Worm (Caenorhabditis elegans): ENCODE results near the gene romo-1.

The romo-1 gene

DNA sequence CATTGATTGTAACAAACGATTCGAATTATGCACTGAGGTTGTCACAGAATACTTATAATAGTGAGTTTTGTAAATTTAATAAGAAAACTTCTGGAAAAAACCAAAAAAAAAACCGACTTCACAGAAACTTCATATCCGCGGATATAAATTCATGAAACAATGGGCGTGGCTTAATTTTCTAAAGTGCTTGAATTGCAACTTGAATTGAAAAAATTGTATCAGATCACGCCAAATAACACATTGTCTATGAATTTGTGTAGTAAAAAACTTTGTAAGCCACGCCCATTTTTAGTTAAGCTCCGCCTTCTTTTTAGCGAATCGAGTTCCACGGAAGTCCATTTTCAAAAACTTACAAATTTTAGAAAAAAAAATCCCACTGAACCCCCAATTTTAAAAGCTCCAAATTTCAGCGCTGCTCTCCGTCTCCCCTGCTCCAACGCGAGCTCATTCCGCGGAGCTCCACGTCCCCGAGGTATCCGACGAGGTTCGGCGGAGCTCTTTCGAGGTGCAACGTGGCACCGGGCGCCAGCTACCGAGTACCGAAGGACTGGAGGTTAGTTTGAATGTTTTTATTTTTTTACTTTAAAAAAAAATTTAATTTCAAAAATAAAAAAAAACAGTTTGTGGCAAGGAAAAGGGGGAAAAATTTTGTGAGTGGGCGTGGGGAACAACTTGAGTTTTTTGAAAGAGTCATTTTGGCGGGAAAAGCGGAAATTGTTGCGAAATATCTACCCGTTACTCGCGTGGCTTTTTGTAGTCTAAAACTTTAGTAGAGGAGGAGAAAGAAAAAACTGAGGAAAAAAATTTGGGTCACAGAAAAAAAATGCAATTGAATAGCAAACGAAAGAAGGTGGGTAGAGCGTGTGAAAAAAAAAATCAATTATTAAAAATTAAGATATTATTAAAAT lies 41.8 kb upstream of the romo-1 start (continued):
- TF ChIP-seq Y67H2A.10 (GFP tag; conservative IDR thresholded peaks at IDR 0.05), result no peak
- TF ChIP-seq dpl-1 (GFP tag; optimal IDR thresholded peaks at IDR 0.05), result no peak
- no peak for TF ChIP-seq F55B11.4 (tag; optimal IDR thresholded peaks at IDR 0.05; ENCODE audit: borderline replicate concordance, insufficient read depth)
- no peak for TF ChIP-seq ztf-25 (GFP tag; IDR thresholded peaks at IDR 0.05)
- no peak for TF ChIP-seq B0261.1 (tag; optimal IDR thresholded peaks at IDR 0.05)
- no peak for TF ChIP-seq C06A6.2 (GFP tag; conservative IDR thresholded peaks at IDR 0.05)
- TF ChIP-seq sea-2 (GFP tag; IDR thresholded peaks at IDR 0.05), result no peak
- TF ChIP-seq nfyb-1 (GFP tag; IDR thresholded peaks at IDR 0.05), result no peak
- TF ChIP-seq T07F8.4 (tag; optimal IDR thresholded peaks at IDR 0.05), result no peak
- no peak for TF ChIP-seq ama-1 (optimal IDR thresholded peaks at IDR 0.05)
- no peak for TF ChIP-seq ama-1 (GFP tag; optimal IDR thresholded peaks at IDR 0.05)
- TF ChIP-seq efl-1 (GFP tag; optimal IDR thresholded peaks at IDR 0.05), result no peak
- no peak for TF ChIP-seq F49E8.2 (tag; optimal IDR thresholded peaks at IDR 0.05; ENCODE audit: insufficient read depth)

DNA sequence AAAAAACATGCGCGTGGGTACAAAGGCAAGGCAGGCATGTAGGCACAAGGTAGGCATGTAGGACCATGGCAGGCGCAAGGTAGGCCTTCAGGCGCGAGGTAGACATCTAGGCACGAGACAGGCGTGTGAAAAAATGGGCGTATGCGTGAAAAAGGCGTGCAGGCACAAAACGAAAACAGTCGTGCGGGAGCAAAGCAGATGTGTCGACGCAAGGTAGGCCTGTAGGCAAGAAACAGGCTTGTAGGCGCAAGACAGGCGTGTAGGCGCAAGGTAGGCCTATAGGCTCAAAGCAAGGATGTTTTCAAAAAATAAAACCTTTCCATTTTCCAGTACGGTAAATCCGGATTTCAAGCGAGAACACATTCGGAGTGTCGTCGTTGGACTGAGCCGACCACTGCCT lies 41.0 kb upstream of the romo-1 start:
- peak; percentile 19 for TF ChIP-seq fkh-3 (tag; optimal IDR thresholded peaks at IDR 0.05)
- no peak for TF ChIP-seq mel-28 (tag; optimal IDR thresholded peaks at IDR 0.05; ENCODE audit: borderline replicate concordance)

DNA sequence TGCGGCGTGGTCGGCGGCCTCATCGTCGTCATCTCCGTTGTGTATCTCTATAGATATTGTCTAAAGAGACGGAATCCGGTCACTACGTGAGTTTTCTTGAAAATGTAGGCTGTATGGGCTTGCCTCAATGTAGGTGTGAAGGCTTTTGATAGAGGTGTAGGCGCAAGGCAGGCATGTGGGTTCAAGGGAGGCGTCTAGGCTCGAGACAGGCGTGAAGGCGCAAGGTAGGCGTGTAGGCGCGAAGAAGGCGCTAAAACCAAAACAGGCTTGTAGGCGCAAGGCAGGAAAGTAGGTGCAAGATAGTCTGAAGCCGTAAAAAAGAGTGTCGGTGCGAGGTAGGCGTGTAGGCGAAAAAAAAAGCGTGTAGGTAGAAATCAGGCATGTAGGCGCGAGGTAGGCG lies 40.5 kb upstream of the romo-1 start:
- TF ChIP-seq zfh-2 (GFP tag; conservative IDR thresholded peaks at IDR 0.05), result 0 out of 2 replicates have a peak, but pooled peaks have one; percentile 13
- TF ChIP-seq ztf-22 (GFP tag; optimal IDR thresholded peaks at IDR 0.05), result no peak
- 0 out of 2 replicates have a peak, but pooled peaks have one; percentile 17 for TF ChIP-seq aptf-2 (GFP tag; conservative IDR thresholded peaks at IDR 0.05)

DNA sequence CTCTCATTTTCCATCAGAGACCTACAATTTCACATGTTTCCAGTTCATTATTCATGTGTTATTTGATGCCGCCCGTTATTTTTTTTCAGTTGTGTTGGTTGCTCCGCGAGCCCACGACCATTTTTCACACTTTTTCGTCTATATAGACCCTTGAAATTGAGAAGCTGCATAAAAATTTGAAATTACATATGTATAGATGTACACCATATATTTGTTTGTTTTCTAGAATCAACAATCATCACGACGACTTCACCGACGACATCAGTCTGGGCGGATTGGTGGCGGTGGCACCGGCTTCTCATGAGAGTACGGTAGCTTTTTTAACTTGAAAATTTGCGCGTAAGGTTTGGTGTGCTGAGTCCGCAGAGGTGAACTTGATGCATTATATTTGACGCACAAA lies 33.1 kb upstream of the romo-1 start, which contains the start of gene Y48C3A.5:
Gene Y48C3A.5 (plus strand): TSS at position 301 of the 400 bp plus-strand sequence.
- no peak for TF ChIP-seq unc-130 (GFP tag; optimal IDR thresholded peaks at IDR 0.05)
- TF ChIP-seq cebp-1 (GFP tag; IDR thresholded peaks at IDR 0.05), result no peak
- TF ChIP-seq cebp-1 (tag; optimal IDR thresholded peaks at IDR 0.05), result no peak
- TF ChIP-seq lsy-27 (tag; optimal IDR thresholded peaks at IDR 0.05; ENCODE audit: borderline replicate concordance, insufficient read depth), result no peak
- TF ChIP-seq K12H6.12 (tag; optimal IDR thresholded peaks at IDR 0.05), result no peak

DNA sequence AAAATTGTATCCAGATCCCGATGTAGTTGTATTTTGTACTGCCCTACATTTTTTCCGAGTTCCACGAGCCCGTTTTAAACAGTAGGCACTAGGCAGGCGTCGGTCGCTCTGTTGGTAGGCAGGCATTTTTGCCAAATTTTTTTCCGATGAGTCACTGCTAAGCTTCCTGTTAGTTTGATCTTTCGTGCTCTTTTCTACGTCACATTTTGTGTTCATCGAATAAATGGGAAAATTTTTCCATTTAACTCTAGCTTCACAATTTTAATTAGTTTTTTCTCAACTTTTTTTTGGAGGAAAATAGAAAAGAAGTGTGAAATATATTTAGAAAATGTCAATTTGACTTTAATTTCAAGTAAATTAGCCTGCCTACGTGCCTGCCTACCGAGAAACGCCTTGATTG lies 29.6 kb upstream of the romo-1 start:
- no peak for TF ChIP-seq dpff-1 (tag; optimal IDR thresholded peaks at IDR 0.05)
- TF ChIP-seq ztf-26 (tag; optimal IDR thresholded peaks at IDR 0.05), result no peak
- TF ChIP-seq B0261.1 (tag; optimal IDR thresholded peaks at IDR 0.05), result no peak
- no peak for TF ChIP-seq F23B12.7 (tag; optimal IDR thresholded peaks at IDR 0.05; ENCODE audit: insufficient read depth)
- TF ChIP-seq K11D2.4 (GFP tag; IDR thresholded peaks at IDR 0.05), result no peak
- no peak for TF ChIP-seq madf-10 (tag; optimal IDR thresholded peaks at IDR 0.05)
- no peak for TF ChIP-seq snpc-1.1 (tag; optimal IDR thresholded peaks at IDR 0.05; ENCODE audit: insufficient read depth)
- no peak for TF ChIP-seq nhr-179 (tag; optimal IDR thresholded peaks at IDR 0.05)
- no peak for TF ChIP-seq ztf-25 (GFP tag; IDR thresholded peaks at IDR 0.05)
- TF ChIP-seq F57A8.1 (GFP tag; optimal IDR thresholded peaks at IDR 0.05), result no peak
- TF ChIP-seq ceh-40 (GFP tag; IDR thresholded peaks at IDR 0.05), result no peak
- no peak for TF ChIP-seq athp-1 (tag; optimal IDR thresholded peaks at IDR 0.05)
- TF ChIP-seq egl-44 (GFP tag; IDR thresholded peaks at IDR 0.05), result no peak
- TF ChIP-seq cebp-2 (GFP tag; IDR thresholded peaks at IDR 0.05), result no peak
- TF ChIP-seq C06A6.2 (GFP tag; conservative IDR thresholded peaks at IDR 0.05), result no peak
- TF ChIP-seq ztf-28 (GFP tag; IDR thresholded peaks at IDR 0.05), result no peak
- no peak for TF ChIP-seq ZK185.1 (tag; optimal IDR thresholded peaks at IDR 0.05; ENCODE audit: poor library complexity, severe bottlenecking)
- TF ChIP-seq fkh-3 (tag; optimal IDR thresholded peaks at IDR 0.05), result no peak
- no peak for TF ChIP-seq akir-1 (GFP tag; optimal IDR thresholded peaks at IDR 0.05)
- no peak for TF ChIP-seq bed-2 (GFP tag; IDR thresholded peaks at IDR 0.05)

Measured in whole organism, young adult.